Fruit fly (Drosophila melanogaster) whole organism, embryonic: Measurements from ENCODE around the gene CG14269.
A peak's percentile ranks its signal among the peaks of the same experiment; 100 is the strongest.

Source experiments
- CG11247 ChIP-seq: fragments of 200-800 bp; sonication (Bioruptor generic); IDR thresholded peaks from 2 replicates; pipeline ENCODE4 v1.3.6; 2022; ENCODE audit warnings: missing biosample characterization, missing genetic modification characterization
- CG15479 ChIP-seq: fragments of 200-800 bp; sonication (Bioruptor generic); optimal IDR thresholded peaks from 3 replicates; lab custom pipeline; 2019; ENCODE audit warnings: missing biosample characterization, mild to moderate bottlenecking, missing genetic modification characterization, moderate library complexity
- CG2712 ChIP-seq: fragments of 200-800 bp; optimal IDR thresholded peaks from 3 replicates; lab custom pipeline; 2019; ENCODE audit warnings: missing biosample characterization, mild to moderate bottlenecking, missing genetic modification characterization, moderate library complexity
- CG2889 ChIP-seq: fragments of 200-800 bp; sonication (Bioruptor generic); IDR thresholded peaks from 3 replicates; pipeline ENCODE4 v1.3.6; 2022; ENCODE audit warnings: missing biosample characterization, missing genetic modification characterization
- CG34376 ChIP-seq: fragments of 200-800 bp; sonication (Bioruptor generic); optimal IDR thresholded peaks from 2 replicates; lab custom pipeline; 2018; ENCODE audit warnings: missing biosample characterization, mild to moderate bottlenecking, missing genetic modification characterization
- CG34422 ChIP-seq: fragments of 200-800 bp; sonication (Bioruptor generic); IDR thresholded peaks from 3 replicates; pipeline ENCODE4 v1.3.6; 2022; ENCODE audit warnings: missing biosample characterization, missing genetic modification characterization
- CG4282 ChIP-seq: fragments of 200-800 bp; sonication (Bioruptor generic); optimal IDR thresholded peaks from 2 replicates; lab custom pipeline; 2016; ENCODE audit warnings: missing biosample characterization, missing genetic modification characterization
- CG4328 ChIP-seq: fragments of 200-800 bp; sonication (Bioruptor generic); optimal IDR thresholded peaks from 3 replicates; lab custom pipeline; 2017; ENCODE audit warnings: missing biosample characterization, missing genetic modification reagents, missing genetic modification characterization
- CG4617 ChIP-seq: fragments of 200-800 bp; sonication (Bioruptor generic); optimal IDR thresholded peaks from 3 replicates; lab custom pipeline; 2016; ENCODE audit warnings: missing biosample characterization, missing genetic modification characterization, borderline replicate concordance
- CG5953 ChIP-seq: fragments of 200-800 bp; sonication (Bioruptor generic); IDR thresholded peaks from 2 replicates; pipeline ENCODE4 v1.3.6; 2022; ENCODE audit warnings: missing biosample characterization, missing genetic modification characterization
- CG6272 ChIP-seq: fragments of 200-800 bp; sonication (Bioruptor generic); IDR thresholded peaks from 2 replicates; pipeline ENCODE4 v1.3.6; 2022; ENCODE audit warnings: missing biosample characterization, missing genetic modification characterization
- CG6683 ChIP-seq: fragments of 200-800 bp; sonication (Bioruptor generic); optimal IDR thresholded peaks from 2 replicates; lab custom pipeline; 2017; ENCODE audit warnings: missing biosample characterization, mild to moderate bottlenecking, missing genetic modification characterization, missing genetic modification reagents
- CG6689 ChIP-seq: fragments of 200-800 bp; sonication (Bioruptor generic); IDR thresholded peaks from 2 replicates; pipeline ENCODE4 v1.3.6; 2022; ENCODE audit warnings: missing biosample characterization, missing genetic modification characterization
- CG7928 ChIP-seq: fragments of 200-800 bp; sonication (Bioruptor generic); optimal IDR thresholded peaks from 2 replicates; lab custom pipeline; 2017; ENCODE audit warnings: missing biosample characterization, mild to moderate bottlenecking, missing genetic modification characterization
- CG7987 ChIP-seq: fragments of 200-800 bp; sonication (Bioruptor generic); optimal IDR thresholded peaks from 2 replicates; lab custom pipeline; 2018; ENCODE audit warnings: missing biosample characterization, mild to moderate bottlenecking, missing genetic modification characterization, moderate library complexity
- CG8281 ChIP-seq: fragments of 200-800 bp; sonication (Bioruptor generic); optimal IDR thresholded peaks from 2 replicates; lab custom pipeline; 2018; ENCODE audit warnings: missing biosample characterization, mild to moderate bottlenecking, missing genetic modification characterization, moderate library complexity
- CG9932 ChIP-seq: fragments of 200-800 bp; sonication (Bioruptor generic); IDR thresholded peaks from 2 replicates; pipeline ENCODE4 v1.3.6; 2022; ENCODE audit warnings: missing biosample characterization, missing genetic modification characterization
- CkIIα-i1 ChIP-seq: fragments of 200-800 bp; sonication (Bioruptor generic); IDR thresholded peaks from 2 replicates; pipeline ENCODE4 v1.3.6; 2022; ENCODE audit warnings: missing biosample characterization, missing genetic modification characterization
- D ChIP-seq, 2 experiments: fragments of 200-800 bp in 1 of 2; fragments of >200 bp in 1 of 2; sonication (Bioruptor generic) in 1 of 2; optimal IDR thresholded peaks; 2 replicates in 1 of 2; 3 replicates in 1 of 2; lab custom pipeline; 2017; ENCODE audit warnings: mild to moderate bottlenecking in 1 of 2, missing biosample characterization in 1 of 2, missing genetic modification characterization in 1 of 2, missing genetic modification reagents in 1 of 2
- D19B ChIP-seq: fragments of 200-800 bp; sonication (Bioruptor generic); optimal IDR thresholded peaks from 2 replicates; lab custom pipeline; 2017; ENCODE audit warnings: missing biosample characterization, mild to moderate bottlenecking, missing genetic modification characterization
- Dek ChIP-seq: fragments of 200-800 bp; sonication (Bioruptor generic); optimal IDR thresholded peaks from 3 replicates; lab custom pipeline; 2019; ENCODE audit warnings: missing biosample characterization, mild to moderate bottlenecking, missing genetic modification characterization, moderate library complexity
- Ets97D ChIP-seq: fragments of 200-800 bp; sonication (Bioruptor generic); optimal IDR thresholded peaks from 3 replicates; lab custom pipeline; 2016; ENCODE audit warnings: missing biosample characterization, missing genetic modification characterization
- Gsc ChIP-seq: fragments of 200-800 bp; sonication (Bioruptor generic); IDR thresholded peaks from 2 replicates; pipeline ENCODE4 v1.3.6; 2022; ENCODE audit warnings: missing biosample characterization, missing genetic modification characterization
- HmgD ChIP-seq: fragments of 200-800 bp; sonication (Bioruptor generic); optimal IDR thresholded peaks from 3 replicates; lab custom pipeline; 2016; ENCODE audit warnings: missing biosample characterization, missing genetic modification characterization
- MESR4 ChIP-seq: fragments of 200-800 bp; sonication (Bioruptor generic); optimal IDR thresholded peaks from 2 replicates; lab custom pipeline; 2018; ENCODE audit warnings: missing biosample characterization, mild to moderate bottlenecking, missing genetic modification characterization, moderate library complexity
- amos ChIP-seq: fragments of 200-800 bp; sonication (Bioruptor generic); IDR thresholded peaks from 2 replicates; pipeline ENCODE4 v1.3.6; 2022; ENCODE audit warnings: missing biosample characterization, missing genetic modification characterization; ENCODE audit not compliant: partially characterized antibody
- ase ChIP-seq: fragments of 200-800 bp; sonication (Bioruptor generic); IDR thresholded peaks from 3 replicates; pipeline ENCODE4 v1.3.6; 2022; ENCODE audit warnings: missing biosample characterization, missing genetic modification characterization
- ash1 ChIP-seq: fragments of 200-800 bp; sonication (Bioruptor generic); optimal IDR thresholded peaks from 2 replicates; lab custom pipeline; 2018; ENCODE audit warnings: missing biosample characterization, mild to moderate bottlenecking, missing genetic modification characterization
- chn ChIP-seq: fragments of 200-800 bp; sonication (Bioruptor generic); optimal IDR thresholded peaks from 2 replicates; lab custom pipeline; 2016; ENCODE audit warnings: missing biosample characterization, missing genetic modification characterization
- crc ChIP-seq: fragments of 200-800 bp; sonication (Bioruptor generic); optimal IDR thresholded peaks from 2 replicates; lab custom pipeline; 2016; ENCODE audit warnings: missing biosample characterization, missing genetic modification characterization
- crp ChIP-seq, 2 experiments: fragments of 200-800 bp; sonication (Bioruptor generic); optimal IDR thresholded peaks; 2 replicates in 1 of 2; 3 replicates in 1 of 2; lab custom pipeline; 2017; ENCODE audit warnings: missing biosample characterization in 2 of 2, missing genetic modification characterization in 2 of 2, mild to moderate bottlenecking in 1 of 2, moderate library complexity in 1 of 2
- eve ChIP-seq, 2 experiments: fragments of >200 bp; optimal IDR thresholded peaks; 2 replicates each; lab custom pipeline; 2017; ENCODE audit warnings: missing biosample characterization in 2 of 2, missing genetic modification characterization in 2 of 2
- fd102C ChIP-seq: fragments of 200-800 bp; sonication (Bioruptor generic); optimal IDR thresholded peaks from 2 replicates; lab custom pipeline; 2018; ENCODE audit warnings: missing biosample characterization, mild to moderate bottlenecking, missing genetic modification characterization, moderate library complexity
- gem ChIP-seq: fragments of 200-800 bp; sonication (Bioruptor generic); optimal IDR thresholded peaks from 2 replicates; lab custom pipeline; 2019; ENCODE audit warnings: missing biosample characterization, mild to moderate bottlenecking, missing genetic modification characterization, moderate library complexity
- grau ChIP-seq: fragments of 200-800 bp; optimal IDR thresholded peaks from 3 replicates; lab custom pipeline; 2019; ENCODE audit warnings: missing biosample characterization, mild to moderate bottlenecking, missing genetic modification characterization, moderate library complexity
- kni ChIP-seq: fragments of 200-800 bp; sonication (Bioruptor generic); optimal IDR thresholded peaks from 3 replicates; lab custom pipeline; 2017; ENCODE audit warnings: mild to moderate bottlenecking, missing biosample characterization, missing genetic modification reagents, missing genetic modification characterization
- lbe ChIP-seq: fragments of 200-800 bp; sonication (Bioruptor generic); optimal IDR thresholded peaks from 2 replicates; lab custom pipeline; 2016; ENCODE audit warnings: missing biosample characterization, mild to moderate bottlenecking, missing genetic modification characterization
- nau ChIP-seq: fragments of 200-800 bp; sonication (Bioruptor generic); optimal IDR thresholded peaks from 3 replicates; lab custom pipeline; 2017; ENCODE audit warnings: missing biosample characterization, mild to moderate bottlenecking, missing genetic modification characterization, missing genetic modification reagents
- nom ChIP-seq: fragments of 200-800 bp; sonication (Bioruptor generic); optimal IDR thresholded peaks from 2 replicates; lab custom pipeline; 2017; ENCODE audit warnings: missing biosample characterization, missing genetic modification characterization, mild to moderate bottlenecking, moderate library complexity, missing genetic modification reagents
- onecut ChIP-seq: fragments of 200-800 bp; sonication (Bioruptor generic); IDR thresholded peaks from 2 replicates; pipeline ENCODE4 v1.3.6; 2022; ENCODE audit warnings: missing biosample characterization, missing genetic modification characterization
- row ChIP-seq: fragments of 200-800 bp; sonication (Bioruptor generic); IDR thresholded peaks from 3 replicates; pipeline ENCODE4 v1.3.6; 2022; ENCODE audit warnings: missing biosample characterization, missing genetic modification characterization
- sc ChIP-seq, 3 experiments: fragments of >200 bp in 2 of 3; fragments of 200-800 bp in 1 of 3; sonication (Bioruptor generic) in 1 of 3; optimal IDR thresholded peaks; 2 replicates in 2 of 3; 3 replicates in 1 of 3; lab custom pipeline; 2017; ENCODE audit warnings: mild to moderate bottlenecking in 1 of 3, missing biosample characterization in 1 of 3, missing genetic modification characterization in 1 of 3, missing genetic modification reagents in 1 of 3
- sens ChIP-seq: fragments of 200-800 bp; sonication (Bioruptor generic); peaks from one replicate; lab custom pipeline; 2016; ENCODE audit warnings: missing biosample characterization, missing genetic modification characterization
- shn ChIP-seq: fragments of 200-800 bp; sonication (Bioruptor generic); optimal IDR thresholded peaks from 3 replicates; lab custom pipeline; 2016; ENCODE audit warnings: missing biosample characterization, missing genetic modification characterization
- sob ChIP-seq: fragments of 200-800 bp; sonication (Bioruptor generic); IDR thresholded peaks from 2 replicates; pipeline ENCODE4 v1.3.6; 2022; ENCODE audit warnings: missing biosample characterization, missing genetic modification characterization
- sug ChIP-seq: fragments of 200-800 bp; optimal IDR thresholded peaks from 2 replicates; lab custom pipeline; 2019; ENCODE audit warnings: missing biosample characterization, mild to moderate bottlenecking, missing genetic modification characterization, moderate library complexity
- vnd ChIP-seq: fragments of 200-800 bp; sonication (Bioruptor generic); IDR thresholded peaks from 3 replicates; pipeline ENCODE4 v1.3.6; 2022; ENCODE audit warnings: missing biosample characterization, missing genetic modification characterization; ENCODE audit not compliant: partially characterized antibody
- zen2 ChIP-seq: fragments of 200-800 bp; sonication (Bioruptor generic); IDR thresholded peaks from 3 replicates; pipeline ENCODE4 v1.3.6; 2022; ENCODE audit warnings: missing biosample characterization, missing genetic modification characterization; ENCODE audit not compliant: partially characterized antibody

Gene CG14269

DNA sequence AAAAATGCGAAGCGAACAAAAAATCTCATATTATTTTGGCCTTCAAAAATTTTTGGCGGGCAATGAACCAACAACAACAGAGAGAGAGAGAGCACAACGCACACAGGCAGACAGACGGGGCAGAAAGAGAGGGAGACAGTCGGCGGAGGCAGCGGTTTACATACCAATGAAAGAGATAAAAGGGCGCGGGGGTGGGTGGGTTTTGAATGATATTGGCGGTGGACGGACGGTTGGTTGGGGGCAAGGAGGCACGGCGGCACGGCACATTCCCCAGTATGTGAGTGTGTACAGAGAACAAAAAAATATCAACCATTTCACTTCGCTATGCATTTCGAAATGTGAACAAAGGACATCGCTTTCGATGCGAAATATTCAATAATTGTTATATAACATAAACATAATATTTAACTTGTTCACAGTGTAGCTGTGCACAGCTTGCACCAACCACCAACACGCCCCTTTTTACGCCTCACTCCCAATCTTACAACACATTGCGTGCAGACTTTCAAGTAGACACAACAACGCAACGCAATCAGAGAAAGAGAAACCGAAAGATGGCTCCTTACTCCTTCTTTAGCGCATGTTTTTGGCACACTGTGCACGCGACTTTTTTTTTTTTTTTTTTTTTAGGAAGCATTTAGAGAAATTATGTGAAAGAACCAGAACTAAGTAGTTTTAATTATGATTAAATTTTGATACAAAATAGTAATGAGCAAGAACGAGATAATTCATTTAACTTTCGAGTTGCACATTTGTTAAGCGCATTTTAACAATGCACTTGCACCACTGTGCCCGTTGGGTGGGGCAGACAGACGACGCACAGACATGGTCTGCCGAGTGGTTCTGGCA is 27.6 kb downstream of the CG14269 start (continued):
- no peak for TF ChIP-seq CG4282
- TF ChIP-seq gem = no peak
- no peak for TF ChIP-seq crp (GFP tag; optimal IDR thresholded peaks at IDR 0.05; lab: Kevin White, UChicago)
- TF ChIP-seq sens (GFP tag; lab: Kevin White, UChicago) = peak; percentile 81
- no peak for TF ChIP-seq vnd (GFP tag; lab: Robert Waterston, UW)
- no peak for TF ChIP-seq chn (GFP tag; lab: Kevin White, UChicago)
- no peak for TF ChIP-seq ase (GFP tag; lab: Robert Waterston, UW)
- TF ChIP-seq CG4617 (GFP tag; lab: Kevin White, UChicago) = no peak
- no peak for TF ChIP-seq CG6689 (GFP tag; lab: Robert Waterston, UW)
- TF ChIP-seq grau (tag; lab: Kevin White, UChicago) = no peak
- no peak for TF ChIP-seq onecut
- no peak for TF ChIP-seq CG2889 (GFP tag; lab: Robert Waterston, UW)
- TF ChIP-seq CG11247 (GFP tag; lab: Robert Waterston, UW) = no peak
- no peak for TF ChIP-seq sc (optimal IDR thresholded peaks at IDR 0.05; lab: Kevin White, UChicago)
- TF ChIP-seq sc (GFP tag; optimal IDR thresholded peaks at IDR 0.05; lab: Kevin White, UChicago) = no peak
- TF ChIP-seq Ets97D = no peak
- no peak for TF ChIP-seq Gsc (GFP tag; lab: Robert Waterston, UW)
- peak; percentile 73 for TF ChIP-seq lbe (GFP tag; lab: Kevin White, UChicago)
- TF ChIP-seq D19B = no peak
- TF ChIP-seq shn = no peak
- no peak for TF ChIP-seq CG5953
- no peak for TF ChIP-seq crc (GFP tag; lab: Kevin White, UChicago)
- no peak for TF ChIP-seq fd102C (GFP tag; lab: Kevin White, UChicago)
- peak; percentile 7 for TF ChIP-seq CG2712 (tag; lab: Kevin White, UChicago)
- no peak for TF ChIP-seq amos (GFP tag; lab: Robert Waterston, UW)
- no peak for TF ChIP-seq CG6683
- no peak for TF ChIP-seq CG7987 (GFP tag; lab: Kevin White, UChicago)
- peak; percentile 36 for TF ChIP-seq row (GFP tag; lab: Robert Waterston, UW)
- no peak for TF ChIP-seq zen2 (GFP tag; lab: Robert Waterston, UW)
- TF ChIP-seq sob (GFP tag; lab: Robert Waterston, UW) = no peak
- no peak for TF ChIP-seq eve (GFP tag; optimal IDR thresholded peaks at IDR 0.05; lab: Kevin White, UChicago)
- TF ChIP-seq kni (GFP tag; lab: Kevin White, UChicago) = no peak
- no peak for TF ChIP-seq CG8281
- TF ChIP-seq CG34422 (GFP tag; lab: Robert Waterston, UW) = no peak
- TF ChIP-seq CkIIα-i1 = no peak
- TF ChIP-seq CG6272 = no peak
- TF ChIP-seq nau (GFP tag; lab: Kevin White, UChicago) = no peak
- TF ChIP-seq CG9932 (GFP tag; lab: Robert Waterston, UW) = no peak
- TF ChIP-seq CG15479 (GFP tag; lab: Kevin White, UChicago) = no peak
- no peak for TF ChIP-seq CG4328 (GFP tag; lab: Kevin White, UChicago)
- TF ChIP-seq Dek (tag; lab: Kevin White, UChicago) = no peak
- TF ChIP-seq CG7928 (GFP tag; lab: Kevin White, UChicago) = no peak
- TF ChIP-seq CG34376 (GFP tag; lab: Kevin White, UChicago) = no peak
- peak; percentile 64 for TF ChIP-seq nom (GFP tag; lab: Kevin White, UChicago)
- no peak for TF ChIP-seq HmgD
- no peak for TF ChIP-seq sug (tag; lab: Kevin White, UChicago)
- TF ChIP-seq ash1 (GFP tag; lab: Kevin White, UChicago) = no peak
- no peak for TF ChIP-seq D (optimal IDR thresholded peaks at IDR 0.05; lab: Kevin White, UChicago)
- TF ChIP-seq D (GFP tag; optimal IDR thresholded peaks at IDR 0.05; lab: Kevin White, UChicago) = no peak
- no peak for TF ChIP-seq MESR4 (GFP tag; lab: Kevin White, UChicago)
